Fruit fly (Drosophila melanogaster) whole organism, wandering third instar larva: ENCODE measurements around the gene CG1492.

ENCODE experiments used
- Dfd ChIP-seq: fragments of >200 bp; optimal IDR thresholded peaks from 2 replicates; lab custom pipeline; 2017; ENCODE audit warnings: missing biosample characterization, missing genetic modification characterization
- N ChIP-seq: fragments of >200 bp; optimal IDR thresholded peaks from 2 replicates; lab custom pipeline; 2018; ENCODE audit warnings: missing biosample characterization, missing external identifiers, missing genetic modification characterization
- OdsH ChIP-seq: fragments of 200-800 bp; sonication (Bioruptor generic); optimal IDR thresholded peaks from 2 replicates; lab custom pipeline; 2016; ENCODE audit warnings: missing biosample characterization, mild to moderate bottlenecking, missing genetic modification characterization
- br ChIP-seq: fragments of 200-800 bp; sonication (Bioruptor generic); optimal IDR thresholded peaks from 2 replicates; lab custom pipeline; 2016; ENCODE audit warnings: missing biosample characterization, missing genetic modification characterization
- pan ChIP-seq: fragments of >200 bp; optimal IDR thresholded peaks from 2 replicates; lab custom pipeline; 2017
- psq ChIP-seq: fragments of 200-800 bp; sonication (Bioruptor generic); optimal IDR thresholded peaks from 3 replicates; lab custom pipeline; 2017; ENCODE audit warnings: missing biosample characterization, mild to moderate bottlenecking, missing genetic modification characterization, moderate library complexity
- rgr ChIP-seq: fragments of 200-800 bp; sonication (Bioruptor generic); optimal IDR thresholded peaks from 3 replicates; lab custom pipeline; 2016; ENCODE audit warnings: missing biosample characterization, mild to moderate bottlenecking, missing genetic modification characterization
- usp ChIP-seq: fragments of >200 bp; optimal IDR thresholded peaks from 2 replicates; lab custom pipeline; 2017; ENCODE audit warnings: missing biosample characterization, missing genetic modification characterization

- no peak for TF ChIP-seq br (GFP tag; lab: Kevin White, UChicago)
- no peak for TF ChIP-seq Dfd (GFP tag; lab: Kevin White, UChicago)
- no peak for TF ChIP-seq pan (lab: Kevin White, UChicago)
- no peak for TF ChIP-seq psq (GFP tag; lab: Kevin White, UChicago)
- no peak for TF ChIP-seq N (GFP tag; lab: Kevin White, UChicago)
- TF ChIP-seq rgr: no peak
- no peak for TF ChIP-seq usp (GFP tag; lab: Kevin White, UChicago)
- no peak for TF ChIP-seq OdsH (GFP tag; lab: Kevin White, UChicago)
Measured at dm6 chrX:11983838-11984237, 28.2 kb downstream of the CG1492 start.
